Fruit fly (Drosophila melanogaster) whole organism, embryonic: ENCODE results near the gene Gdh.

Experiments
- Adf1 ChIP-seq: fragments of 200-800 bp; sonication (Bioruptor generic); IDR thresholded peaks from 2 replicates; pipeline ENCODE4 v1.3.6; 2022; ENCODE audit warnings: missing biosample characterization, missing genetic modification characterization
- BEAF-32 ChIP-seq: fragments of 200-800 bp; sonication (Bioruptor generic); optimal IDR thresholded peaks from 3 replicates; lab custom pipeline; 2017; ENCODE audit warnings: missing biosample characterization, missing genetic modification characterization, mild to moderate bottlenecking, moderate library complexity, missing genetic modification reagents
- CG10274 ChIP-seq: fragments of 200-800 bp; sonication (Bioruptor generic); optimal IDR thresholded peaks from 3 replicates; lab custom pipeline; 2017; ENCODE audit warnings: missing biosample characterization, mild to moderate bottlenecking, missing genetic modification characterization
- CG13287 ChIP-seq: fragments of 200-800 bp; sonication (Bioruptor generic); IDR thresholded peaks from 2 replicates; pipeline ENCODE4 v1.3.6; 2022; ENCODE audit warnings: missing biosample characterization, missing genetic modification characterization; ENCODE audit not compliant: partially characterized antibody
- CG15073 ChIP-seq: fragments of 200-800 bp; sonication (Bioruptor generic); optimal IDR thresholded peaks from 2 replicates; lab custom pipeline; 2016; ENCODE audit warnings: missing biosample characterization, missing genetic modification characterization
- CG15514 ChIP-seq: fragments of 200-800 bp; sonication (Bioruptor generic); optimal IDR thresholded peaks from 3 replicates; lab custom pipeline; 2017; ENCODE audit warnings: missing biosample characterization, missing genetic modification characterization, mild to moderate bottlenecking, moderate library complexity, missing genetic modification reagents
- CG16813 ChIP-seq: fragments of 200-800 bp; sonication (Bioruptor generic); IDR thresholded peaks from 3 replicates; pipeline ENCODE4 v1.3.6; 2022; ENCODE audit warnings: missing biosample characterization, missing genetic modification characterization; ENCODE audit not compliant: partially characterized antibody
- CG17186 ChIP-seq: fragments of 200-800 bp; sonication (Bioruptor generic); optimal IDR thresholded peaks from 3 replicates; lab custom pipeline; 2017; ENCODE audit warnings: missing biosample characterization, missing genetic modification reagents, missing genetic modification characterization
- CG17385 ChIP-seq: fragments of 200-800 bp; sonication (Bioruptor generic); optimal IDR thresholded peaks from 3 replicates; lab custom pipeline; 2018; ENCODE audit warnings: missing biosample characterization, mild to moderate bottlenecking, missing genetic modification characterization
- CG2116 ChIP-seq: fragments of 200-800 bp; sonication (Bioruptor generic); optimal IDR thresholded peaks from 3 replicates; lab custom pipeline; 2018; ENCODE audit warnings: missing biosample characterization, mild to moderate bottlenecking, missing genetic modification characterization
- CG34224 ChIP-seq: fragments of 200-800 bp; sonication (Bioruptor generic); IDR thresholded peaks from 3 replicates; pipeline ENCODE4 v1.3.6; 2022; ENCODE audit warnings: missing biosample characterization, missing genetic modification characterization; ENCODE audit not compliant: partially characterized antibody
- CG4404 ChIP-seq: fragments of 200-800 bp; sonication (Bioruptor generic); IDR thresholded peaks from 2 replicates; pipeline ENCODE4 v1.3.6; 2022; ENCODE audit warnings: missing biosample characterization, missing genetic modification characterization
- CG7786 ChIP-seq: fragments of 200-800 bp; sonication (Bioruptor generic); optimal IDR thresholded peaks from 2 replicates; lab custom pipeline; 2016; ENCODE audit warnings: missing biosample characterization, missing genetic modification characterization
- CG7839 ChIP-seq: fragments of 200-800 bp; sonication (Bioruptor generic); optimal IDR thresholded peaks from 3 replicates; lab custom pipeline; 2018; ENCODE audit warnings: missing biosample characterization, mild to moderate bottlenecking, missing genetic modification characterization, moderate library complexity
- CG9437 ChIP-seq: fragments of 200-800 bp; sonication (Bioruptor generic); optimal IDR thresholded peaks from 2 replicates; lab custom pipeline; 2018; ENCODE audit warnings: missing biosample characterization, mild to moderate bottlenecking, missing genetic modification characterization
- Dll ChIP-seq: fragments of 200-800 bp; sonication (Bioruptor generic); IDR thresholded peaks from 4 replicates; pipeline ENCODE4 v1.3.6; 2022; ENCODE audit warnings: missing biosample characterization, missing genetic modification characterization; ENCODE audit not compliant: partially characterized antibody
- Drgx ChIP-seq: fragments of 200-800 bp; sonication (Bioruptor generic); IDR thresholded peaks from 2 replicates; pipeline ENCODE4 v1.3.6; 2022; ENCODE audit warnings: missing biosample characterization, missing genetic modification characterization
- E2f2 ChIP-seq: fragments of 200-800 bp; sonication (Bioruptor generic); IDR thresholded peaks from 2 replicates; pipeline ENCODE4 v1.3.6; 2022; ENCODE audit warnings: missing biosample characterization, missing genetic modification characterization
- Ets65A ChIP-seq: fragments of 200-800 bp; sonication (Bioruptor generic); peaks from one replicate; lab custom pipeline; 2016; ENCODE audit warnings: missing biosample characterization, missing genetic modification characterization
- Ets97D ChIP-seq: fragments of 200-800 bp; sonication (Bioruptor generic); optimal IDR thresholded peaks from 3 replicates; lab custom pipeline; 2016; ENCODE audit warnings: missing biosample characterization, missing genetic modification characterization
- Hsf ChIP-seq: fragments of 200-800 bp; sonication (Bioruptor generic); optimal IDR thresholded peaks from 3 replicates; lab custom pipeline; 2016; ENCODE audit warnings: missing biosample characterization, missing genetic modification characterization
- MBD-R2 ChIP-seq: fragments of 200-800 bp; sonication (Bioruptor generic); IDR thresholded peaks from 2 replicates; pipeline ENCODE4 v1.3.6; 2022; ENCODE audit warnings: missing biosample characterization, missing genetic modification characterization
- NC2α ChIP-seq: fragments of 200-800 bp; sonication (Bioruptor generic); optimal IDR thresholded peaks from 2 replicates; lab custom pipeline; 2016; ENCODE audit warnings: missing biosample characterization, missing genetic modification characterization
- NK7.1 ChIP-seq: fragments of 200-800 bp; sonication (Bioruptor generic); optimal IDR thresholded peaks from 3 replicates; lab custom pipeline; 2016; ENCODE audit warnings: missing biosample characterization, missing genetic modification characterization
- Sry-δ ChIP-seq: fragments of 200-800 bp; sonication (Bioruptor generic); optimal IDR thresholded peaks from 2 replicates; lab custom pipeline; 2016; ENCODE audit warnings: missing biosample characterization, missing genetic modification characterization
- ac ChIP-seq: fragments of 200-800 bp; sonication (Bioruptor generic); optimal IDR thresholded peaks from 3 replicates; lab custom pipeline; 2017; ENCODE audit warnings: missing biosample characterization, mild to moderate bottlenecking, missing genetic modification characterization
- amos ChIP-seq: fragments of 200-800 bp; sonication (Bioruptor generic); IDR thresholded peaks from 2 replicates; pipeline ENCODE4 v1.3.6; 2022; ENCODE audit warnings: missing biosample characterization, missing genetic modification characterization; ENCODE audit not compliant: partially characterized antibody
- chinmo ChIP-seq: fragments of 200-800 bp; sonication (Bioruptor generic); IDR thresholded peaks from 4 replicates; pipeline ENCODE4 v1.3.6; 2022; ENCODE audit warnings: missing biosample characterization, missing genetic modification characterization; ENCODE audit not compliant: partially characterized antibody
- chn ChIP-seq: fragments of 200-800 bp; sonication (Bioruptor generic); optimal IDR thresholded peaks from 2 replicates; lab custom pipeline; 2016; ENCODE audit warnings: missing biosample characterization, missing genetic modification characterization
- danr ChIP-seq: fragments of 200-800 bp; sonication (Bioruptor generic); IDR thresholded peaks from 2 replicates; pipeline ENCODE4 v1.3.6; 2022; ENCODE audit warnings: missing biosample characterization, missing genetic modification characterization
- eyg ChIP-seq: fragments of 200-800 bp; sonication (Bioruptor generic); optimal IDR thresholded peaks from 3 replicates; lab custom pipeline; 2016; ENCODE audit warnings: missing biosample characterization, missing genetic modification characterization
- fd96Cb ChIP-seq: fragments of 200-800 bp; sonication (Bioruptor generic); optimal IDR thresholded peaks from 2 replicates; lab custom pipeline; 2018; ENCODE audit warnings: missing biosample characterization, mild to moderate bottlenecking, missing genetic modification characterization, moderate library complexity
- hb ChIP-seq: fragments of 200-800 bp; sonication (Bioruptor generic); IDR thresholded peaks from 3 replicates; pipeline ENCODE4 v1.3.6; 2022; ENCODE audit warnings: missing biosample characterization, missing genetic modification characterization; ENCODE audit not compliant: partially characterized antibody
- hkb ChIP-seq, 2 experiments: fragments of 200-800 bp in 1 of 2; fragments of >200 bp in 1 of 2; sonication (Bioruptor generic) in 1 of 2; IDR thresholded peaks in 1 of 2; optimal IDR thresholded peaks in 1 of 2; 2 replicates each; pipeline versions ENCODE4 v1.3.6 to Lab custom; 2017 to 2022; ENCODE audit warnings: missing biosample characterization in 1 of 2, missing genetic modification characterization in 1 of 2
- kah ChIP-seq: fragments of 200-800 bp; sonication (Bioruptor generic); optimal IDR thresholded peaks from 2 replicates; lab custom pipeline; 2018; ENCODE audit warnings: missing biosample characterization, mild to moderate bottlenecking, missing genetic modification characterization
- lola ChIP-seq, 3 experiments: fragments of >200 bp in 2 of 3; fragments of 200-800 bp in 1 of 3; sonication (Bioruptor generic) in 1 of 3; optimal IDR thresholded peaks; 2 replicates each; lab custom pipeline; 2017 to 2019; ENCODE audit warnings: missing biosample characterization in 3 of 3, missing genetic modification characterization in 3 of 3, mild to moderate bottlenecking in 1 of 3, moderate library complexity in 1 of 3
- mirr ChIP-seq: fragments of 200-800 bp; sonication (Bioruptor generic); optimal IDR thresholded peaks from 3 replicates; lab custom pipeline; 2018; ENCODE audit warnings: missing biosample characterization, mild to moderate bottlenecking, missing genetic modification characterization
- nerfin-2 ChIP-seq: fragments of 200-800 bp; sonication (Bioruptor generic); IDR thresholded peaks from 2 replicates; pipeline ENCODE4 v1.3.6; 2022; ENCODE audit warnings: missing biosample characterization, missing genetic modification characterization; ENCODE audit not compliant: partially characterized antibody
- odd ChIP-seq: fragments of 200-800 bp; sonication (Bioruptor generic); optimal IDR thresholded peaks from 2 replicates; lab custom pipeline; 2017; ENCODE audit warnings: missing biosample characterization, mild to moderate bottlenecking, missing genetic modification characterization
- pan ChIP-seq, 4 experiments: fragments of >200 bp in 3 of 4; fragments of 200-800 bp in 1 of 4; sonication (Bioruptor generic) in 1 of 4; optimal IDR thresholded peaks in 3 of 4; IDR thresholded peaks in 1 of 4; 2 replicates each; pipeline versions ENCODE4 v1.3.6 to Lab custom; 2017 to 2022; ENCODE audit warnings: missing biosample characterization in 2 of 4, missing genetic modification characterization in 2 of 4, mixed read lengths in 1 of 4
- pnt ChIP-seq: fragments of 200-800 bp; sonication (Bioruptor generic); optimal IDR thresholded peaks from 3 replicates; lab custom pipeline; 2016; ENCODE audit warnings: missing biosample characterization, missing genetic modification characterization
- pros ChIP-seq: fragments of 200-800 bp; sonication (Bioruptor generic); optimal IDR thresholded peaks from 3 replicates; lab custom pipeline; 2019; ENCODE audit warnings: missing biosample characterization, mild to moderate bottlenecking, missing genetic modification characterization, moderate library complexity
- sens ChIP-seq: fragments of 200-800 bp; sonication (Bioruptor generic); peaks from one replicate; lab custom pipeline; 2016; ENCODE audit warnings: missing biosample characterization, missing genetic modification characterization
- sima ChIP-seq: fragments of 200-800 bp; sonication (Bioruptor generic); optimal IDR thresholded peaks from 2 replicates; lab custom pipeline; 2016; ENCODE audit warnings: missing biosample characterization, missing genetic modification characterization
- slbo ChIP-seq: fragments of 200-800 bp; sonication (Bioruptor generic); IDR thresholded peaks from 2 replicates; pipeline ENCODE4 v1.3.6; 2022; ENCODE audit warnings: missing biosample characterization, missing genetic modification characterization
- sqz ChIP-seq: fragments of 200-800 bp; sonication (Bioruptor generic); optimal IDR thresholded peaks from 3 replicates; lab custom pipeline; 2018; ENCODE audit warnings: missing biosample characterization, mild to moderate bottlenecking, missing genetic modification characterization
- unc-4 ChIP-seq: fragments of 200-800 bp; sonication (Bioruptor generic); IDR thresholded peaks from 2 replicates; pipeline ENCODE4 v1.3.6; 2022; ENCODE audit warnings: missing biosample characterization, missing genetic modification characterization; ENCODE audit not compliant: partially characterized antibody
- vnd ChIP-seq: fragments of 200-800 bp; sonication (Bioruptor generic); IDR thresholded peaks from 3 replicates; pipeline ENCODE4 v1.3.6; 2022; ENCODE audit warnings: missing biosample characterization, missing genetic modification characterization; ENCODE audit not compliant: partially characterized antibody
- zen ChIP-seq: fragments of 200-800 bp; sonication (Bioruptor generic); optimal IDR thresholded peaks from 3 replicates; lab custom pipeline; 2018; ENCODE audit warnings: missing biosample characterization, mild to moderate bottlenecking, missing genetic modification characterization, moderate library complexity

The Gdh gene

dm6 chr3R:23924200-23924599 is 18.7 kb downstream of the Gdh start, which contains the start of gene Ndc1 (continued):
- TF ChIP-seq CG7839 (tag; lab: Kevin White, UChicago) (no peak), CG15073 (GFP tag; lab: Kevin White, UChicago) (no peak), E2f2 (GFP tag; lab: Robert Waterston, UW) (peak; percentile 84), CG17385 (GFP tag; lab: Kevin White, UChicago) (no peak), MBD-R2 (GFP tag; lab: Robert Waterston, UW) (peak; percentile 70), Ets97D (GFP tag; lab: Kevin White, UChicago) (peak; percentile 21), nerfin-2 (GFP tag; lab: Robert Waterston, UW) (no peak), Adf1 (GFP tag; lab: Robert Waterston, UW) (peak; percentile 29; the same call in 1 of the 2 replicates), CG7786 (no peak), eyg (GFP tag; lab: Kevin White, UChicago) (no peak), lola (GFP tag; optimal IDR thresholded peaks at IDR 0.05; lab: Kevin White, UChicago) (no peak), sima (GFP tag; lab: Kevin White, UChicago) (no peak), Dll (peak; percentile 47; the same call in 2 of the 4 replicates), sens (peak; percentile 49), mirr (GFP tag; lab: Kevin White, UChicago) (no peak), unc-4 (GFP tag; lab: Robert Waterston, UW) (peak; percentile 56; the same call in 1 of the 2 replicates), zen (peak; percentile 31), sqz (GFP tag; lab: Kevin White, UChicago) (no peak), odd (GFP tag; lab: Kevin White, UChicago) (no peak), CG10274 (GFP tag; lab: Kevin White, UChicago) (no peak), danr (GFP tag; lab: Robert Waterston, UW) (no peak), CG2116 (GFP tag; lab: Kevin White, UChicago) (peak; percentile 57), pros (GFP tag; lab: Kevin White, UChicago) (no peak), chn (GFP tag; lab: Kevin White, UChicago) (no peak), hkb (optimal IDR thresholded peaks at IDR 0.05; lab: Kevin White, UChicago) (no peak), hkb (GFP tag; IDR thresholded peaks at IDR 0.05; lab: Robert Waterston, UW) (no peak), CG15514 (GFP tag; lab: Kevin White, UChicago) (peak; percentile 25), CG4404 (no peak), NK7.1 (no peak), NC2α (GFP tag; lab: Kevin White, UChicago) (no peak), pan (optimal IDR thresholded peaks at IDR 0.05; lab: Kevin White, UChicago) (no peak), pan (GFP tag; optimal IDR thresholded peaks at IDR 0.05 in 1 of 2, IDR thresholded peaks at IDR 0.05 in 1 of 2) (no peak), slbo (no peak), CG9437 (GFP tag; lab: Kevin White, UChicago) (no peak), CG17186 (GFP tag; lab: Kevin White, UChicago) (peak; percentile 88), CG13287 (peak; percentile 72), pnt (GFP tag; lab: Kevin White, UChicago) (no peak), hb (GFP tag; lab: Robert Waterston, UW) (no peak), kah (GFP tag; lab: Kevin White, UChicago) (no peak), Drgx (GFP tag; lab: Robert Waterston, UW) (no peak), Sry-δ (peak; percentile 49), CG34224 (no peak), amos (GFP tag; lab: Robert Waterston, UW) (peak; percentile 15; the same call in 1 of the 2 replicates), Ets65A (GFP tag; lab: Kevin White, UChicago) (no peak), chinmo (peak; percentile 72; the same call in 1 of the 4 replicates), fd96Cb (tag; lab: Kevin White, UChicago) (no peak), BEAF-32 (GFP tag; lab: Kevin White, UChicago) (peak; percentile 49), Hsf (GFP tag; lab: Kevin White, UChicago) (no peak), ac (GFP tag; lab: Kevin White, UChicago) (no peak), CG16813 (GFP tag; lab: Robert Waterston, UW) (peak; percentile 24; the same call in 1 of the 3 replicates), vnd (no peak)
